Fruit fly (Drosophila melanogaster) whole organism, wandering third instar larva: ENCODE measurements around the gene CG3437.

Experiments
- Abd-B ChIP-seq: fragments of >200 bp; optimal IDR thresholded peaks from 2 replicates; lab custom pipeline; 2017; ENCODE audit warnings: missing biosample characterization, missing genetic modification characterization
- CG32264 ChIP-seq: fragments of 200-800 bp; sonication (Bioruptor generic); optimal IDR thresholded peaks from 2 replicates; lab custom pipeline; 2016; ENCODE audit warnings: missing biosample characterization, missing genetic modification characterization
- CG9705 ChIP-seq: fragments of 200-800 bp; sonication (Bioruptor generic); optimal IDR thresholded peaks from 2 replicates; lab custom pipeline; 2018; ENCODE audit warnings: missing biosample characterization, mild to moderate bottlenecking, missing genetic modification characterization
- CrebA ChIP-seq: fragments of 200-800 bp; sonication (Bioruptor generic); optimal IDR thresholded peaks from 2 replicates; lab custom pipeline; 2016; ENCODE audit warnings: missing biosample characterization, mild to moderate bottlenecking, missing genetic modification characterization, borderline replicate concordance
- Dfd ChIP-seq: fragments of >200 bp; optimal IDR thresholded peaks from 2 replicates; lab custom pipeline; 2017; ENCODE audit warnings: missing biosample characterization, missing genetic modification characterization
- Dif ChIP-seq: fragments of 200-275, 200-300 bp; sonication (Bioruptor generic); optimal IDR thresholded peaks from 2 replicates; lab custom pipeline; 2018; ENCODE audit warnings: missing biosample characterization, missing genetic modification characterization; ENCODE audit not compliant: partially characterized antibody
- GATAd ChIP-seq: sonication (Bioruptor generic); optimal IDR thresholded peaks from 2 replicates; lab custom pipeline; 2016; ENCODE audit warnings: missing biosample characterization, missing genetic modification characterization
- HLH106 ChIP-seq: fragments of 200-800 bp; optimal IDR thresholded peaks from 3 replicates; lab custom pipeline; 2019; ENCODE audit warnings: missing biosample characterization, mild to moderate bottlenecking, missing genetic modification characterization, moderate library complexity
- Hnf4 ChIP-seq: fragments of 200-800 bp; sonication (Bioruptor generic); optimal IDR thresholded peaks from 2 replicates; lab custom pipeline; 2016; ENCODE audit warnings: missing biosample characterization, mild to moderate bottlenecking, missing genetic modification characterization
- Hr78 ChIP-seq: fragments of >200 bp; optimal IDR thresholded peaks from 2 replicates; lab custom pipeline; 2017; ENCODE audit warnings: missing biosample characterization, missing genetic modification characterization
- Hr83 ChIP-seq: fragments of 200-300 bp; sonication (Bioruptor generic); optimal IDR thresholded peaks from 2 replicates; lab custom pipeline; 2016; ENCODE audit warnings: missing biosample characterization, mild to moderate bottlenecking, missing genetic modification characterization, moderate library complexity; ENCODE audit not compliant: poor library complexity, severe bottlenecking
- Jra ChIP-seq: sonication (Bioruptor generic); optimal IDR thresholded peaks from 2 replicates; lab custom pipeline; 2016; ENCODE audit warnings: missing biosample characterization, missing genetic modification characterization
- Mio ChIP-seq: sonication (Bioruptor generic); optimal IDR thresholded peaks from 2 replicates; lab custom pipeline; 2016; ENCODE audit warnings: missing biosample characterization, missing genetic modification characterization
- Myc ChIP-seq: fragments of >200 bp; optimal IDR thresholded peaks from 2 replicates; lab custom pipeline; 2017
- N ChIP-seq: fragments of >200 bp; optimal IDR thresholded peaks from 2 replicates; lab custom pipeline; 2018; ENCODE audit warnings: missing biosample characterization, missing external identifiers, missing genetic modification characterization
- OdsH ChIP-seq: fragments of 200-800 bp; sonication (Bioruptor generic); optimal IDR thresholded peaks from 2 replicates; lab custom pipeline; 2016; ENCODE audit warnings: missing biosample characterization, mild to moderate bottlenecking, missing genetic modification characterization
- Rel ChIP-seq, 2 experiments: fragments of 200-800 bp; sonication (Bioruptor generic) in 1 of 2; optimal IDR thresholded peaks; 2 replicates in 1 of 2; 3 replicates in 1 of 2; lab custom pipeline; 2016 to 2019; ENCODE audit warnings: mild to moderate bottlenecking in 2 of 2, missing biosample characterization in 2 of 2, missing genetic modification characterization in 2 of 2, moderate library complexity in 1 of 2
- Sp1 ChIP-seq: fragments of 200-800 bp; sonication (Bioruptor generic); optimal IDR thresholded peaks from 3 replicates; lab custom pipeline; 2019; ENCODE audit warnings: missing biosample characterization, mild to moderate bottlenecking, missing genetic modification characterization, moderate library complexity
- Vsx2 ChIP-seq: fragments of 200-300, 225-300 bp; sonication (Bioruptor generic); optimal IDR thresholded peaks from 2 replicates; lab custom pipeline; 2018; ENCODE audit warnings: missing biosample characterization, missing genetic modification characterization; ENCODE audit not compliant: partially characterized antibody
- br ChIP-seq: fragments of 200-800 bp; sonication (Bioruptor generic); optimal IDR thresholded peaks from 2 replicates; lab custom pipeline; 2016; ENCODE audit warnings: missing biosample characterization, missing genetic modification characterization
- brk ChIP-seq: fragments of 200-800 bp; sonication (Bioruptor generic); optimal IDR thresholded peaks from 2 replicates; lab custom pipeline; 2016; ENCODE audit warnings: missing biosample characterization, mild to moderate bottlenecking, missing genetic modification characterization
- dl ChIP-seq, 2 experiments: fragments of 175-275, 200-275 bp in 1 of 2; fragments of 200-275 bp in 1 of 2; sonication (Bioruptor generic); optimal IDR thresholded peaks; lab custom pipeline; 2018; ENCODE audit warnings: mild to moderate bottlenecking in 2 of 2, missing biosample characterization in 2 of 2, missing genetic modification characterization in 2 of 2, moderate library complexity in 2 of 2; ENCODE audit not compliant: partially characterized antibody in 2 of 2, insufficient read depth in 1 of 2
- dmrt93B ChIP-seq: fragments of 200-800 bp; sonication (Bioruptor generic); optimal IDR thresholded peaks from 2 replicates; lab custom pipeline; 2018; ENCODE audit warnings: missing biosample characterization, mild to moderate bottlenecking, missing genetic modification characterization
- dsf ChIP-seq: sonication (Bioruptor generic); optimal IDR thresholded peaks from 2 replicates; lab custom pipeline; 2016; ENCODE audit warnings: missing biosample characterization, missing genetic modification characterization, borderline replicate concordance
- ey ChIP-seq: fragments of 200-800 bp; sonication (Bioruptor generic); optimal IDR thresholded peaks from 2 replicates; lab custom pipeline; 2016; ENCODE audit warnings: missing biosample characterization, missing genetic modification characterization
- foxo ChIP-seq, 2 experiments: fragments of 200-800 bp; sonication (Bioruptor generic); optimal IDR thresholded peaks; 2 replicates in 1 of 2; 3 replicates in 1 of 2; lab custom pipeline; 2016 to 2017; ENCODE audit warnings: missing biosample characterization in 2 of 2, missing genetic modification characterization in 2 of 2
- fru ChIP-seq: fragments of 200-800 bp; sonication (Bioruptor generic); optimal IDR thresholded peaks from 3 replicates; lab custom pipeline; 2016; ENCODE audit warnings: missing biosample characterization, mild to moderate bottlenecking, missing genetic modification characterization
- h ChIP-seq: fragments of 200-800 bp; sonication (Bioruptor generic); optimal IDR thresholded peaks from 3 replicates; lab custom pipeline; 2016; ENCODE audit warnings: missing biosample characterization, mild to moderate bottlenecking, missing genetic modification characterization
- jim ChIP-seq: fragments of 175-275, 200-325 bp; sonication (Bioruptor generic); optimal IDR thresholded peaks from 2 replicates; lab custom pipeline; 2016; ENCODE audit warnings: missing biosample characterization, mild to moderate bottlenecking, missing genetic modification characterization
- lola ChIP-seq: fragments of >200 bp; optimal IDR thresholded peaks from 2 replicates; lab custom pipeline; 2017; ENCODE audit warnings: missing biosample characterization, missing genetic modification characterization
- pan ChIP-seq: fragments of >200 bp; optimal IDR thresholded peaks from 2 replicates; lab custom pipeline; 2017
- rgr ChIP-seq: fragments of 200-800 bp; sonication (Bioruptor generic); optimal IDR thresholded peaks from 3 replicates; lab custom pipeline; 2016; ENCODE audit warnings: missing biosample characterization, mild to moderate bottlenecking, missing genetic modification characterization
- sage ChIP-seq: fragments of 200-800 bp; sonication (Bioruptor generic); optimal IDR thresholded peaks from 2 replicates; lab custom pipeline; 2016; ENCODE audit warnings: missing biosample characterization, mild to moderate bottlenecking, missing genetic modification characterization
- sv ChIP-seq: fragments of 200-800 bp; sonication (Bioruptor generic); optimal IDR thresholded peaks from 3 replicates; lab custom pipeline; 2016; ENCODE audit warnings: missing biosample characterization, missing genetic modification characterization
- tai ChIP-seq: sonication (Bioruptor generic); optimal IDR thresholded peaks from 2 replicates; lab custom pipeline; 2016; ENCODE audit warnings: missing biosample characterization, missing genetic modification characterization
- usp ChIP-seq: fragments of >200 bp; optimal IDR thresholded peaks from 2 replicates; lab custom pipeline; 2017; ENCODE audit warnings: missing biosample characterization, missing genetic modification characterization
- woc ChIP-seq: sonication (Bioruptor generic); optimal IDR thresholded peaks from 2 replicates; lab custom pipeline; 2016; ENCODE audit warnings: missing biosample characterization, mild to moderate bottlenecking, missing genetic modification characterization

Gene CG3437

DNA sequence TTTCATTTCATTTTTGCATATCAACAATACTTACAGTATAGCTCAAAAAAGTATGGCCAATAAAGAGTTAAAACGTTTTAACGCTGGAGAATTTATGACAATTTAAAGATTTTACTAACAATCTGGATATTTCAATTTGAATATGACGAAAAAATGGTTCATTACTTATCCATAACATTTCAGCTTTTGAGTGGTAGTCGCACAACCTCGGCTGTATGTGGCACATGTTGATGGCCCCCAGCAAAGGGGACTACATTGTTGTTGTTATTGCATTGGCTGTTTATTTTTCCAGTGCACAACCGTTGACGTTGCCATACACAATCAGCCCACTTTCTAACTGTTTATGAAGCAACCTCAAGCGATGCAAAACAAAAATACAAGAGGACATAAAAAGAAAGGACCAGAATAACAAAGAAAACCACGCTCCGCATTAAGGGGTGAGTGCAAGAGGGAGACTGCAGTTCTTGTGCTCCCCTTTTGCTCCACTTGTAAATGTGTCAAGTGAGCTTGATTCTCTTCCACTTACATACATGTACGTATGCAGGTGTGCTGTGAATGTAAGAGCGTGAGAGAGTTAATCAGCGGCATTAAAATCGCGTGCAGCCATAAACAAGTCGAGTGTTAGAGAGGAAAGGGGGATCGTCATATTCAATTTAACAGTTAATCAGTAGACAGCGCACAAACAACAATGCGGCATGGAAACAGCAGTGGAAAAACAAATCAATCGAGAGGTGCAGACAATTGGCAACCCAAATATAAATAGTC lies 37.2 kb downstream of the CG3437 start (continued):
- peak; percentile 93 for TF ChIP-seq ey (GFP tag; lab: Kevin White, UChicago)
- TF ChIP-seq fru (GFP tag; lab: Kevin White, UChicago), result peak; percentile 94
- no peak for TF ChIP-seq N (GFP tag; lab: Kevin White, UChicago)
- no peak for TF ChIP-seq sv (GFP tag; lab: Kevin White, UChicago)
- TF ChIP-seq sage (GFP tag; lab: Kevin White, UChicago), result peak; percentile 71
- peak; percentile 87 for TF ChIP-seq Hnf4
- peak; percentile 78 for TF ChIP-seq tai (GFP tag; lab: Kevin White, UChicago)
- TF ChIP-seq HLH106 (tag; lab: Kevin White, UChicago), result peak; percentile 91
- TF ChIP-seq brk, result peak; percentile 38

DNA sequence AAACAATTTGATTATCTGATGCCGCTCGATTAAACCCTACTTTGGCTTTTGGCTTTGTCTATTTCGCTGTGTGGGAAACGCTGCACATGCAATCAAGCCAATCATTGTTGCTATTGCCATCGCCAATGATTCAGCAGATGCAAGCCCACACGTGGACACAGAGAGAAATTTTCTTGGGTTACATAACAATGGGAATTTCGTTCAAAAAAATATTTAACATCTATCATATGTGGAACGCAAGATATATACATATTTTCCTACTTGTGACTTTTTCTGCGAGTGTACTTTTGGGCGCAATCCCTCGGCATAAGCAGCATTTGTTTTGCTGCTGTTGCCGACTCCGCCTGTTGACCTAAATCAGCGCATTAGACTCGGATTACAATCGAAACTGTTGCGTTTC lies 38.1 kb downstream of the CG3437 start:
- TF ChIP-seq h, result peak; percentile 37
- no peak for TF ChIP-seq sage (GFP tag; lab: Kevin White, UChicago)

DNA sequence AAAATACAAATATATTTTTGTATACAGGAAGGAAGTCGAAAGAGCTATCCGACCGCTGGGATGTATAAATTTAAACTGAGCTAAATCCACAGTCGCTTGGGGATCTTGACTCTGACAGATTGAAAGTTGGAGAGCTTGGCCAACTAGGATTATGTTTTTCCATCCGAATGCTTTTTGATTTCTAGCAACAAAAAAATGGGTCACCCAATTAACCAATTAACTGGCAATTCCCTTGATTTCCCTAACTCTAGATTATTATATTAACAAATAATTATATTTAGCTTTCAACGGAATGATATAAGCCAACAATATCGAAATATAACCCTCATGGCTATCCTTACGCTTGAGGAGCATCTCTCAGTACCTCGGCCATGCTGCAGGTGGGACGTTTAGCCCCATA lies 40.2 kb downstream of the CG3437 start, which contains the start of gene CG3982:
CG3982 (minus strand) TSS at position 101 of the 400 bp plus-strand sequence.
- TF ChIP-seq HLH106 (tag; lab: Kevin White, UChicago), result no peak
- no peak for TF ChIP-seq CrebA
- no peak for TF ChIP-seq Myc (lab: Kevin White, UChicago)
- TF ChIP-seq brk, result no peak
- no peak for TF ChIP-seq Dif (GFP tag; lab: Kevin White, UChicago)
- no peak for TF ChIP-seq N (GFP tag; lab: Kevin White, UChicago)
- TF ChIP-seq jim (GFP tag; lab: Kevin White, UChicago), result no peak
- TF ChIP-seq ey (GFP tag; lab: Kevin White, UChicago), result no peak
- no peak for TF ChIP-seq fru (GFP tag; lab: Kevin White, UChicago)
- TF ChIP-seq CG32264, result no peak
- TF ChIP-seq Hnf4, result no peak
- TF ChIP-seq lola (GFP tag; lab: Kevin White, UChicago), result no peak
- no peak for TF ChIP-seq br (GFP tag; lab: Kevin White, UChicago)
- TF ChIP-seq woc, result no peak
- TF ChIP-seq rgr, result no peak
- no peak for TF ChIP-seq dsf

DNA sequence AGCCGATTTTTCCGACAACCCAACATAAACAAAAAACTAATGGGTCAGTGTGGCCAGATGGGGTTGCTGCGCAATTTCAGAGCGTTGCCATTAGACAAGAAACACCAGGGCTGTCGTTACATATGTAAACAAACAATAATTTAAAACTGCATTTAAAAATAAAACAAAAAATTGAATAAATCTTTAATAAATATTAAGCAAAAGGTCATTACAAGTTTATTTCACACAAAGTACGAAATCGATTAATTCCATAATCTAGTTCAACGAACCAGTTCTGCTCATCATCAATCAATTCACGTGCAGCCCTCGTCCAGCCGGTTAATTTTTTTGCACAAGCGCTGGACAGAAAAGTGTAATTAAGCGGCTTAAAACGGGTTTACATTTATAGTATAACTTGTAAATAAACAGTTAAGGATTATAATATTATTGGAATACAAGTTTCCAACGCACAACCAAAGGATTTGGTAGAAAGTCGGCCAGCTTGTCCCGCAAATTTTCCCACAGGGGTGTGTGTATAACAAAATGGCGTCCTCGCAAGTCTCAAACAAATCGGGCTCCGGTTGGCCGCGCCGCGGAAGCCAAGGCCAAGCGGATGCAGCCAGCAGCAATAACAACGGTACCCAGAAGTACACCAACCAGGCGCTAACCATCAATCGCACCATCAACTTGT lies 46.6 kb downstream of the CG3437 start, which contains the start of the genes CG4022 and Cpsf5:
CG4022 (minus strand) TSS at position 79 of the 670 bp plus-strand sequence.
Cpsf5 (plus strand) TSS at position 285 of the 670 bp plus-strand sequence.
- TF ChIP-seq Dif (GFP tag; lab: Kevin White, UChicago), result no peak
- peak; percentile 22 for TF ChIP-seq GATAd (GFP tag; lab: Kevin White, UChicago)
- no peak for TF ChIP-seq Hr78 (GFP tag; lab: Kevin White, UChicago)
- peak; percentile 77 for TF ChIP-seq OdsH
- TF ChIP-seq fru (GFP tag; lab: Kevin White, UChicago), result peak; percentile 61
- peak; percentile 56 for TF ChIP-seq sage (GFP tag; lab: Kevin White, UChicago)
- peak; percentile 76 for TF ChIP-seq Sp1 (GFP tag; lab: Kevin White, UChicago)
- no peak for TF ChIP-seq dl (GFP tag; optimal IDR thresholded peaks at IDR 0.05; lab: Kevin White, UChicago; ENCODE audit: insufficient read depth in 1 of 2, partially characterized antibody in 2 of 2)
- peak; percentile 71 for TF ChIP-seq dsf
- TF ChIP-seq Jra (GFP tag; lab: Kevin White, UChicago), result peak; percentile 77
- TF ChIP-seq Rel (GFP tag; optimal IDR thresholded peaks at IDR 0.05; lab: Kevin White, UChicago), result no peak
- peak; percentile 60 for TF ChIP-seq Rel (tag; optimal IDR thresholded peaks at IDR 0.05; lab: Kevin White, UChicago)
- TF ChIP-seq woc, result peak; percentile 66
- TF ChIP-seq Vsx2 (GFP tag; lab: Kevin White, UChicago), result no peak
- peak; percentile 84 for TF ChIP-seq HLH106 (tag; lab: Kevin White, UChicago)
- TF ChIP-seq h, result peak; percentile 77
- TF ChIP-seq pan (lab: Kevin White, UChicago), result no peak
- TF ChIP-seq Dfd, result no peak
- TF ChIP-seq dmrt93B, result no peak
- TF ChIP-seq Hnf4, result peak; percentile 77
- no peak for TF ChIP-seq tai (GFP tag; lab: Kevin White, UChicago)
- TF ChIP-seq Hr83 (GFP tag; lab: Kevin White, UChicago), result peak; percentile 22
- no peak for TF ChIP-seq Mio (GFP tag; lab: Kevin White, UChicago)
- no peak for TF ChIP-seq Abd-B
- peak; percentile 78 for TF ChIP-seq br (GFP tag; lab: Kevin White, UChicago)
- no peak for TF ChIP-seq CrebA
- TF ChIP-seq brk, result peak; percentile 86
- peak; percentile 81 for TF ChIP-seq ey (GFP tag; lab: Kevin White, UChicago)
- no peak for TF ChIP-seq N (GFP tag; lab: Kevin White, UChicago)
- no peak for TF ChIP-seq jim (GFP tag; lab: Kevin White, UChicago)
- peak in 1 of 2 experiments; percentile 86 for TF ChIP-seq foxo (GFP tag; optimal IDR thresholded peaks at IDR 0.05; lab: Kevin White, UChicago)
- peak; percentile 81 for TF ChIP-seq sv (GFP tag; lab: Kevin White, UChicago)
- TF ChIP-seq Myc (lab: Kevin White, UChicago), result no peak
- TF ChIP-seq usp (GFP tag; lab: Kevin White, UChicago), result no peak
- TF ChIP-seq lola (GFP tag; lab: Kevin White, UChicago), result no peak
- TF ChIP-seq CG9705, result peak; percentile 77
- no peak for TF ChIP-seq CG32264
- peak; percentile 88 for TF ChIP-seq rgr
